Fruit fly (Drosophila melanogaster): Measurements from ENCODE around the gene CG17660.

DNA sequence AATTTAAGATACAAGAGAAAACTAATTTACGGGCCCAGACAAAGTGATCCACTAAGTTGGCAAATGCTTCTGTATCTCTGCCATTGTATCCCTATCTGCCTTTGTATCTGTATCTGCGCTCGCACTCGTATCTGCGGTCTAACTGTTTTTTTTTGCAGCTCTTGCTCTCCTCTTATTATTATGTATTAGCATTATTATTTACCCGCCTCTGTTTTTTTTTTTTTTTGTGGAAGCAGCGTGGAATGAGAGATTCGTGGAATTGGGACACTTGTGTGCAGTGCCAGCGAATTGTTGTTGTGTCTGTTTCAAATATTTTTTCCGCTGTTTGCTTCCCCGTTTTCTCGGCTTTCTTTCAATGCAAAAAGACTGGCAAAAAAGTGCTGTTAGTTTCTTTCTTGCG, 43.4 kb downstream of the CG17660 start:
- TF ChIP-seq Dll (optimal IDR thresholded peaks at IDR 0.05) (no peak), pan (optimal IDR thresholded peaks at IDR 0.05) (no peak)

Measured in whole organism.